Fruit fly (Drosophila melanogaster) whole organism: ENCODE measurements around the gene IFT43.

ENCODE experiments used
- CG8478 ChIP-seq: fragments of >200 bp; optimal IDR thresholded peaks from 2 replicates; lab custom pipeline; 2018; ENCODE audit warnings: inconsistent platforms
- EcR ChIP-seq, 2 experiments: fragments of >200 bp; optimal IDR thresholded peaks; 2 replicates each; lab custom pipeline; 2017; ENCODE audit warnings: missing biosample characterization in 2 of 2, missing genetic modification characterization in 2 of 2, missing genetic modification reagents in 2 of 2
- psq ChIP-seq: fragments of >200 bp; optimal IDR thresholded peaks from 2 replicates; lab custom pipeline; 2017

DNA sequence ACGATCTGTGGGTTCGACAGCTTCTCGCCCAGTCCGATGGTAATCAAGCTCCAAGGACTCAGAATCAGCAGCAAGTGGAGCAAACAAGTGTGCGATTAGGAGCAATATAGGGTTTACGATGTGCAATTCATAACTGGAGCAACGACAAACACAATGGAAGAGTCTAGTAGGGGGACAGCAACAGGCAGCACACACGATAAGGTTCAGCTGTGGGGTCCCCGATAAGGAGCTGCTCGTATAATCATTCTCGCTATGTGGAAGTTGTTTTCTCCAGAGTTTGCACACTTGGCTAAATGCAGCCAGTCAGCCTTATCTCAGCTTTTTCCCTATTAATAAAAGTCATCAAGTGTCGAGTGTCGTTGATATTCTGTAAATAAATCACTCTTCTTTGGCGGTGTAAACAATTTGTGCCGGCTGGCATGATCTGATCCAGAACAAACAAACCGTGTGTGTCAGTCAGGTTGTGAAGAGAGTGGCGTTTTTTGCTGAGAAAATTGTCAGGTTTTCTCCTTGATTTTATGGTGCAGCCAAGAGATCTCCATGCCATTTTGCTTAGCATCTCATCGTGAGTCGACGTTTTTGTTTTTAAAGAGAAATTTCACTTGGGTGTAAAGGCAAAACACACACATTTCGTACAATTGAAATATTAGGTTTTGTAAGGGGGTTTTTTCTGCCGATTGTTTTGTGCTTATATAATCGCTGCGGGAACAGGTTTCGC lies 25.1 kb upstream of the IFT43 start:
- no peak for TF ChIP-seq psq (lab: Kevin White, UChicago)
- TF ChIP-seq CG8478 (lab: Kevin White, UChicago) = no peak
- no peak for TF ChIP-seq EcR (GFP tag; optimal IDR thresholded peaks at IDR 0.05; lab: Kevin White, UChicago)
